Worm (Caenorhabditis elegans): Measurements from ENCODE around the gene puf-6.

- TF ChIP-seq ceh-82 (tag; optimal IDR thresholded peaks at IDR 0.05) = no peak
- TF ChIP-seq R02D3.7 (tag; optimal IDR thresholded peaks at IDR 0.05) = no peak
- TF ChIP-seq nhr-237 (tag; optimal IDR thresholded peaks at IDR 0.05) = no peak
- TF ChIP-seq pqm-1 (tag; optimal IDR thresholded peaks at IDR 0.05) = no peak
Observed at ce11 chrII:13053443-13053842, 10.2 kb upstream of the puf-6 start.
